Worm (Caenorhabditis elegans) whole organism, L1 larva: ENCODE data around the gene zipt-17.

Experiments used
- ama-1 ChIP-seq: fragments of 150-350 bp; optimal IDR thresholded peaks from 2 replicates; lab custom pipeline; 2014
- lin-13 ChIP-seq: fragments of 150-350 bp; optimal IDR thresholded peaks from 2 replicates; lab custom pipeline; 2014; ENCODE audit warnings: missing biosample characterization, missing genetic modification reagents, missing genetic modification characterization
- mdl-1 ChIP-seq, 2 experiments: fragments of 150-350 bp; optimal IDR thresholded peaks; 2 replicates each; lab custom pipeline; 2014 to 2017; ENCODE audit warnings: missing biosample characterization in 2 of 2, missing genetic modification characterization in 2 of 2, inconsistent platforms in 1 of 2
- nhr-12 ChIP-seq: sonication (generic microtip); optimal IDR thresholded peaks from 2 replicates; lab custom pipeline; 2017; ENCODE audit warnings: missing biosample characterization, missing genetic modification characterization

DNA sequence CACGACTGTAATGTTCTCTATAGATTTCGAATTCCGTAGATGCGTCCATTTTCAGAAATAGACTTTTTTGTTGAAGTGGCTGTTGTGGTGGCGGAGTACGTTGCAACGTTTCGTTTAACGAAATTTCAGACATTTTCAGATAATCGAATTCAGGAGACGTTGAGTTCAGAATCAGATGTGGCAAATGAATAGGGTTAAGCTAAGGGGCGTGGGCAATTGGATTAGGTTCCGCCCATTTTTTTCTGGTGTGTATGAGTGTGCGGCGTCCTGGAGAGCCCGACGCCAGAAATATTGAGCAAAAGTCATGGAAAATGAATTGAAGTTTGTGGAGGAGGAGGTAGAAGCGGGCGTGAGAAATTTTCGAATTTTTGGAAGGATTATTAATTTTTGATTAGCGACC is 46.1 kb upstream of the zipt-17 start:
- TF ChIP-seq lin-13 (GFP tag; lab: Kevin White, UChicago) = no peak
- TF ChIP-seq mdl-1 (tag; optimal IDR thresholded peaks at IDR 0.05; lab: Kevin White, UChicago) = no peak
- no peak for TF ChIP-seq ama-1
- TF ChIP-seq nhr-12 (tag; lab: Kevin White, UChicago) = no peak
